Fruit fly (Drosophila melanogaster) whole organism, embryonic: ENCODE measurements around the gene CG33298.

Source experiments
- Ada2b ChIP-seq: fragments of 200-800 bp; sonication (Bioruptor generic); IDR thresholded peaks from 2 replicates; pipeline ENCODE4 v1.3.6; 2022; ENCODE audit warnings: missing biosample characterization, missing genetic modification characterization
- CG11093 ChIP-seq: fragments of 200-800 bp; sonication (Bioruptor generic); IDR thresholded peaks from 3 replicates; pipeline ENCODE4 v1.3.6; 2022; ENCODE audit warnings: missing biosample characterization, missing genetic modification characterization
- CG11695 ChIP-seq: fragments of 200-800 bp; sonication (Bioruptor generic); IDR thresholded peaks from 3 replicates; pipeline ENCODE4 v1.3.6; 2022; ENCODE audit warnings: missing biosample characterization, missing genetic modification characterization
- CG11696 ChIP-seq: fragments of 200-800 bp; sonication (Bioruptor generic); IDR thresholded peaks from 2 replicates; pipeline ENCODE4 v1.3.6; 2022; ENCODE audit warnings: missing biosample characterization, missing genetic modification characterization
- CG14710 ChIP-seq: fragments of 200-800 bp; sonication (Bioruptor generic); optimal IDR thresholded peaks from 3 replicates; lab custom pipeline; 2019; ENCODE audit warnings: missing biosample characterization, mild to moderate bottlenecking, missing genetic modification characterization, moderate library complexity
- CG15514 ChIP-seq: fragments of 200-800 bp; sonication (Bioruptor generic); optimal IDR thresholded peaks from 3 replicates; lab custom pipeline; 2017; ENCODE audit warnings: missing biosample characterization, missing genetic modification characterization, mild to moderate bottlenecking, moderate library complexity, missing genetic modification reagents
- CG16815 ChIP-seq: fragments of 200-800 bp; sonication (Bioruptor generic); optimal IDR thresholded peaks from 3 replicates; lab custom pipeline; 2017; ENCODE audit warnings: missing biosample characterization, mild to moderate bottlenecking, missing genetic modification characterization
- CG18764 ChIP-seq: fragments of 200-800 bp; sonication (Bioruptor generic); optimal IDR thresholded peaks from 3 replicates; lab custom pipeline; 2016; ENCODE audit warnings: missing biosample characterization, missing genetic modification characterization
- CG2678 ChIP-seq: fragments of 200-800 bp; sonication (Bioruptor generic); optimal IDR thresholded peaks from 3 replicates; lab custom pipeline; 2019; ENCODE audit warnings: missing biosample characterization, mild to moderate bottlenecking, missing genetic modification characterization, moderate library complexity
- CG2712 ChIP-seq: fragments of 200-800 bp; optimal IDR thresholded peaks from 3 replicates; lab custom pipeline; 2019; ENCODE audit warnings: missing biosample characterization, mild to moderate bottlenecking, missing genetic modification characterization, moderate library complexity
- CG31365 ChIP-seq: fragments of 200-800 bp; sonication (Bioruptor generic); optimal IDR thresholded peaks from 2 replicates; lab custom pipeline; 2018; ENCODE audit warnings: missing biosample characterization, mild to moderate bottlenecking, missing genetic modification characterization
- CG4424 ChIP-seq: fragments of 200-800 bp; sonication (Bioruptor generic); optimal IDR thresholded peaks from 3 replicates; lab custom pipeline; 2016; ENCODE audit warnings: missing biosample characterization, missing genetic modification characterization
- CG6254 ChIP-seq: fragments of 200-800 bp; sonication (Bioruptor generic); optimal IDR thresholded peaks from 3 replicates; lab custom pipeline; 2017; ENCODE audit warnings: mild to moderate bottlenecking, missing biosample characterization, missing genetic modification reagents, missing genetic modification characterization
- CG9437 ChIP-seq: fragments of 200-800 bp; sonication (Bioruptor generic); optimal IDR thresholded peaks from 2 replicates; lab custom pipeline; 2018; ENCODE audit warnings: missing biosample characterization, mild to moderate bottlenecking, missing genetic modification characterization
- Dek ChIP-seq: fragments of 200-800 bp; sonication (Bioruptor generic); optimal IDR thresholded peaks from 3 replicates; lab custom pipeline; 2019; ENCODE audit warnings: missing biosample characterization, mild to moderate bottlenecking, missing genetic modification characterization, moderate library complexity
- Doc3 ChIP-seq: fragments of 200-800 bp; sonication (Bioruptor generic); IDR thresholded peaks from 3 replicates; pipeline ENCODE4 v1.3.6; 2022; ENCODE audit warnings: missing biosample characterization, missing genetic modification characterization; ENCODE audit not compliant: partially characterized antibody
- H2.0 ChIP-seq: fragments of 200-800 bp; sonication (Bioruptor generic); IDR thresholded peaks from 2 replicates; pipeline ENCODE4 v1.3.6; 2022; ENCODE audit warnings: missing biosample characterization, missing genetic modification characterization
- Hr78 ChIP-seq, 2 experiments: fragments of 200-800 bp in 1 of 2; fragments of >200 bp in 1 of 2; sonication (Bioruptor generic) in 1 of 2; optimal IDR thresholded peaks; 2 replicates each; lab custom pipeline; 2017 to 2019; ENCODE audit warnings: missing biosample characterization in 2 of 2, missing genetic modification characterization in 2 of 2, mild to moderate bottlenecking in 1 of 2, moderate library complexity in 1 of 2
- Med ChIP-seq: fragments of 200-800 bp; sonication (Bioruptor generic); peaks from one replicate; lab custom pipeline; 2016; ENCODE audit warnings: missing biosample characterization, missing genetic modification characterization, mild to moderate bottlenecking, inconsistent platforms, moderate library complexity
- Meics ChIP-seq: fragments of 200-800 bp; sonication (Bioruptor generic); optimal IDR thresholded peaks from 2 replicates; lab custom pipeline; 2017; ENCODE audit warnings: missing biosample characterization, mild to moderate bottlenecking, missing genetic modification characterization
- Taf1 ChIP-seq: fragments of 200-800 bp; sonication (Bioruptor generic); IDR thresholded peaks from 2 replicates; pipeline ENCODE4 v1.3.6; 2022; ENCODE audit warnings: missing biosample characterization, missing genetic modification characterization
- Trl ChIP-seq, 3 experiments: fragments of >200 bp in 2 of 3; fragments of 200-800 bp in 1 of 3; sonication (Bioruptor generic) in 1 of 3; optimal IDR thresholded peaks; 2 replicates in 1 of 3; 3 replicates in 2 of 3; lab custom pipeline; 2016 to 2017; ENCODE audit warnings: missing biosample characterization in 1 of 3, missing genetic modification characterization in 1 of 3
- Xrp1 ChIP-seq: fragments of 200-800 bp; sonication (Bioruptor generic); IDR thresholded peaks from 2 replicates; pipeline ENCODE4 v1.3.6; 2022; ENCODE audit warnings: missing biosample characterization, missing genetic modification characterization
- bsh ChIP-seq, 2 experiments: fragments of 200-800 bp; sonication (Bioruptor generic); optimal IDR thresholded peaks; 2 replicates each; lab custom pipeline; 2017 to 2018; ENCODE audit warnings: mild to moderate bottlenecking in 2 of 2, missing biosample characterization in 2 of 2, missing genetic modification characterization in 2 of 2, moderate library complexity in 1 of 2
- crol ChIP-seq: fragments of 200-800 bp; sonication (Bioruptor generic); IDR thresholded peaks from 2 replicates; pipeline ENCODE4 v1.3.6; 2022; ENCODE audit warnings: missing biosample characterization, missing genetic modification characterization
- danr ChIP-seq: fragments of 200-800 bp; sonication (Bioruptor generic); IDR thresholded peaks from 2 replicates; pipeline ENCODE4 v1.3.6; 2022; ENCODE audit warnings: missing biosample characterization, missing genetic modification characterization
- exex ChIP-seq: fragments of 200-800 bp; sonication (Bioruptor generic); optimal IDR thresholded peaks from 4 replicates; lab custom pipeline; 2018; ENCODE audit warnings: missing biosample characterization, mild to moderate bottlenecking, missing genetic modification characterization, moderate library complexity
- eyg ChIP-seq: fragments of 200-800 bp; sonication (Bioruptor generic); optimal IDR thresholded peaks from 3 replicates; lab custom pipeline; 2016; ENCODE audit warnings: missing biosample characterization, missing genetic modification characterization
- gcm2 ChIP-seq: fragments of 200-800 bp; sonication (Bioruptor generic); optimal IDR thresholded peaks from 2 replicates; lab custom pipeline; 2016; ENCODE audit warnings: missing biosample characterization, missing genetic modification characterization
- grn ChIP-seq: fragments of 200-800 bp; sonication (Bioruptor generic); optimal IDR thresholded peaks from 3 replicates; lab custom pipeline; 2017; ENCODE audit warnings: missing biosample characterization, missing genetic modification characterization
- kah ChIP-seq: fragments of 200-800 bp; sonication (Bioruptor generic); optimal IDR thresholded peaks from 2 replicates; lab custom pipeline; 2018; ENCODE audit warnings: missing biosample characterization, mild to moderate bottlenecking, missing genetic modification characterization
- kni ChIP-seq: fragments of 200-800 bp; sonication (Bioruptor generic); optimal IDR thresholded peaks from 3 replicates; lab custom pipeline; 2017; ENCODE audit warnings: mild to moderate bottlenecking, missing biosample characterization, missing genetic modification reagents, missing genetic modification characterization
- maf-S ChIP-seq: fragments of 200-800 bp; sonication (Bioruptor generic); optimal IDR thresholded peaks from 2 replicates; lab custom pipeline; 2016; ENCODE audit warnings: missing biosample characterization, missing genetic modification characterization
- mam ChIP-seq: fragments of 200-800 bp; sonication (Bioruptor generic); optimal IDR thresholded peaks from 3 replicates; lab custom pipeline; 2016; ENCODE audit warnings: missing biosample characterization, missing genetic modification characterization
- mirr ChIP-seq: fragments of 200-800 bp; sonication (Bioruptor generic); optimal IDR thresholded peaks from 3 replicates; lab custom pipeline; 2018; ENCODE audit warnings: missing biosample characterization, mild to moderate bottlenecking, missing genetic modification characterization
- nerfin-1 ChIP-seq: fragments of 200-800 bp; sonication (Bioruptor generic); optimal IDR thresholded peaks from 3 replicates; lab custom pipeline; 2019; ENCODE audit warnings: missing biosample characterization, mild to moderate bottlenecking, missing genetic modification characterization, moderate library complexity
- pan ChIP-seq, 4 experiments: fragments of >200 bp in 3 of 4; fragments of 200-800 bp in 1 of 4; sonication (Bioruptor generic) in 1 of 4; optimal IDR thresholded peaks in 3 of 4; IDR thresholded peaks in 1 of 4; 2 replicates each; pipeline versions ENCODE4 v1.3.6 to Lab custom; 2017 to 2022; ENCODE audit warnings: missing biosample characterization in 2 of 4, missing genetic modification characterization in 2 of 4, mixed read lengths in 1 of 4
- peb ChIP-seq: fragments of 200-800 bp; sonication (Bioruptor generic); IDR thresholded peaks from 2 replicates; pipeline ENCODE4 v1.3.6; 2022; ENCODE audit warnings: missing biosample characterization, missing genetic modification characterization
- pho ChIP-seq: fragments of 200-800 bp; sonication (Bioruptor generic); optimal IDR thresholded peaks from 2 replicates; lab custom pipeline; 2016; ENCODE audit warnings: missing biosample characterization, missing genetic modification characterization
- phol ChIP-seq: fragments of 200-800 bp; sonication (Bioruptor generic); optimal IDR thresholded peaks from 3 replicates; lab custom pipeline; 2018; ENCODE audit warnings: missing biosample characterization, mild to moderate bottlenecking, missing genetic modification characterization, moderate library complexity
- prd ChIP-seq, 3 experiments: fragments of >200 bp in 2 of 3; fragments of 200-800 bp in 1 of 3; sonication (Bioruptor generic) in 1 of 3; optimal IDR thresholded peaks in 2 of 3; IDR thresholded peaks in 1 of 3; 2 replicates in 2 of 3; 3 replicates in 1 of 3; pipeline versions ENCODE4 v1.3.6 to Lab custom; 2017 to 2022; ENCODE audit warnings: missing biosample characterization in 1 of 3, missing genetic modification characterization in 1 of 3
- run ChIP-seq: fragments of 200-800 bp; sonication (Bioruptor generic); optimal IDR thresholded peaks from 3 replicates; lab custom pipeline; 2018; ENCODE audit warnings: missing biosample characterization, mild to moderate bottlenecking, missing genetic modification characterization
- sd ChIP-seq: fragments of 200-800 bp; sonication (Bioruptor generic); optimal IDR thresholded peaks from 3 replicates; lab custom pipeline; 2018; ENCODE audit warnings: missing biosample characterization, mild to moderate bottlenecking, missing genetic modification characterization, moderate library complexity
- ttk ChIP-seq: fragments of 200-800 bp; sonication (Bioruptor generic); IDR thresholded peaks from 2 replicates; pipeline ENCODE4 v2.1.2; 2022; ENCODE audit warnings: missing biosample characterization, missing genetic modification characterization
- wek ChIP-seq: fragments of 200-800 bp; sonication (Bioruptor generic); optimal IDR thresholded peaks from 3 replicates; lab custom pipeline; 2018; ENCODE audit warnings: missing biosample characterization, mild to moderate bottlenecking, missing genetic modification characterization, moderate library complexity
- zen ChIP-seq: fragments of 200-800 bp; sonication (Bioruptor generic); optimal IDR thresholded peaks from 3 replicates; lab custom pipeline; 2018; ENCODE audit warnings: missing biosample characterization, mild to moderate bottlenecking, missing genetic modification characterization, moderate library complexity

CG33298 gene

dm6 chr2L:9447816-9448215, 47.5 kb upstream of the CG33298 start (continued):
- TF ChIP-seq danr (GFP tag; lab: Robert Waterston, UW) (no peak), CG11695 (GFP tag; lab: Robert Waterston, UW) (0 out of 3 replicates have a peak, but pooled peaks have one; percentile 25), Hr78 (GFP tag; optimal IDR thresholded peaks at IDR 0.05; lab: Kevin White, UChicago) (no peak), CG31365 (tag; lab: Kevin White, UChicago) (no peak), CG11696 (GFP tag; lab: Robert Waterston, UW) (0 out of 2 replicates have a peak, but pooled peaks have one; percentile 18), bsh (GFP tag; optimal IDR thresholded peaks at IDR 0.05; lab: Kevin White, UChicago) (peak in 1 of 2 experiments; percentile 45), Meics (GFP tag; lab: Kevin White, UChicago) (no peak), zen (tag; lab: Kevin White, UChicago) (no peak), phol (peak; percentile 11), peb (no peak), prd (optimal IDR thresholded peaks at IDR 0.05; lab: Kevin White, UChicago) (no peak), prd (GFP tag; IDR thresholded peaks at IDR 0.05; lab: Robert Waterston, UW) (0 out of 3 replicates have a peak, but pooled peaks have one; percentile 6), mam (GFP tag; lab: Kevin White, UChicago) (no peak), crol (GFP tag; lab: Robert Waterston, UW) (0 out of 2 replicates have a peak, but pooled peaks have one; percentile 4), kah (GFP tag; lab: Kevin White, UChicago) (no peak), run (no peak), CG11093 (no peak), pho (GFP tag; lab: Kevin White, UChicago) (no peak), H2.0 (no peak), Ada2b (GFP tag; lab: Robert Waterston, UW) (peak; percentile 6; the same call in 1 of the 2 replicates), Taf1 (no peak), CG18764 (GFP tag; lab: Kevin White, UChicago) (no peak), Xrp1 (peak; percentile 10; the same call in 1 of the 2 replicates)
- TF ChIP-seq, all 482 proteins: peak for 30

- peak; percentile 17 for TF ChIP-seq maf-S (GFP tag; lab: Kevin White, UChicago)
- peak; percentile 81 for TF ChIP-seq exex (tag; lab: Kevin White, UChicago)
- TF ChIP-seq nerfin-1 (tag; lab: Kevin White, UChicago), result peak; percentile 2
- peak; percentile 30 for TF ChIP-seq CG4424 (GFP tag; lab: Kevin White, UChicago)
- TF ChIP-seq gcm2 (GFP tag; lab: Kevin White, UChicago), result no peak
- TF ChIP-seq sd (tag; lab: Kevin White, UChicago), result peak; percentile 87
- TF ChIP-seq CG14710, result peak; percentile 33
- TF ChIP-seq CG6254 (GFP tag; lab: Kevin White, UChicago), result no peak
- TF ChIP-seq CG2712 (tag; lab: Kevin White, UChicago), result no peak
- no peak for TF ChIP-seq CG15514
- peak; percentile 87 to 92 for TF ChIP-seq Trl (optimal IDR thresholded peaks at IDR 0.05; lab: Kevin White, UChicago)
- no peak for TF ChIP-seq Trl (GFP tag; optimal IDR thresholded peaks at IDR 0.05; lab: Kevin White, UChicago)
- TF ChIP-seq eyg, result no peak
- no peak for TF ChIP-seq ttk (GFP tag; lab: Robert Waterston, UW)
- peak; percentile 37 for TF ChIP-seq kni (GFP tag; lab: Kevin White, UChicago)
- TF ChIP-seq grn (GFP tag; lab: Kevin White, UChicago), result peak; percentile 48
- TF ChIP-seq CG16815 (GFP tag; lab: Kevin White, UChicago), result peak; percentile 30
- peak; percentile 40 for TF ChIP-seq CG9437 (GFP tag; lab: Kevin White, UChicago)
- no peak for TF ChIP-seq pan (optimal IDR thresholded peaks at IDR 0.05; lab: Kevin White, UChicago)
- TF ChIP-seq pan (GFP tag; optimal IDR thresholded peaks at IDR 0.05 in 1 of 2, IDR thresholded peaks at IDR 0.05 in 1 of 2), result no peak
- no peak for TF ChIP-seq Dek (tag; lab: Kevin White, UChicago)
- no peak for TF ChIP-seq Doc3
- peak; percentile 76 for TF ChIP-seq mirr (GFP tag; lab: Kevin White, UChicago)
- TF ChIP-seq wek (GFP tag; lab: Kevin White, UChicago), result no peak
- TF ChIP-seq Med (GFP tag; lab: Kevin White, UChicago), result peak; percentile 64
- TF ChIP-seq CG2678 (tag; lab: Kevin White, UChicago), result peak; percentile 13
Measured at dm6 chr2L:9448322-9449256, 46.7 kb upstream of the CG33298 start.
